Fruit fly (Drosophila melanogaster): ENCODE results near the gene dob.

The dob gene

DNA sequence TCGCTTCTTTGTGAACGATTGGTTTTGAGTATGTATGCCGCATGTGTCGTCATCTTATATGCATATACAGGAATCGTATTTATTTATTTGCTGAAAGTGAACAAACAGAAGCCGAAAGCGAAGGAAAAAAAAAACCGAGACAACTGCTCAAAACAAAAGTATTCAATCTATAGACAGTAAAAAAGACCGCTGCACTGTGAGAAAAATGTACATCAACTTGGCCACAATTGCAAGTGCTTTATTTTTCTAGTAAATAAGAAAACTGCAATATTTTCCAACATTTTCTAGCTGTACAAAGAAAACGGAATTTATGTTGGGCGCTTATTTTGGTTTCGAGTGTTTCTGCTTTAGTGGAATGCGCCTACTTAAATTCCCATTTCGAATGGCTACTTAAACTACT is 39.9 kb upstream of the dob start (continued):
- peak; percentile 47 for TF ChIP-seq net (GFP tag; optimal IDR thresholded peaks at IDR 0.05)
- peak; percentile 51 for TF ChIP-seq CG3919 (GFP tag; optimal IDR thresholded peaks at IDR 0.05)
- TF ChIP-seq Hr38 (GFP tag; optimal IDR thresholded peaks at IDR 0.05), result no peak
- TF ChIP-seq Met (GFP tag; optimal IDR thresholded peaks at IDR 0.05), result peak; percentile 47
- peak; percentile 4 for TF ChIP-seq CG11762 (GFP tag; optimal IDR thresholded peaks at IDR 0.05; ENCODE audit: insufficient read depth)
- TF ChIP-seq cyc (GFP tag; optimal IDR thresholded peaks at IDR 0.05), result peak; percentile 64
- no peak for TF ChIP-seq fd85E (GFP tag; optimal IDR thresholded peaks at IDR 0.05)
- no peak for TF ChIP-seq CG11294 (GFP tag; IDR thresholded peaks at IDR 0.05)
- TF ChIP-seq esn (GFP tag; optimal IDR thresholded peaks at IDR 0.05), result peak; percentile 68
- no peak for TF ChIP-seq CG9139 (GFP tag; optimal IDR thresholded peaks at IDR 0.05)
- TF ChIP-seq Sox102F (GFP tag; optimal IDR thresholded peaks at IDR 0.05), result peak; percentile 42
- TF ChIP-seq vri (GFP tag; optimal IDR thresholded peaks at IDR 0.05), result peak; percentile 46
- no peak for TF ChIP-seq Eip93F (GFP tag; optimal IDR thresholded peaks at IDR 0.05)
- peak; percentile 31 for TF ChIP-seq Hr4 (GFP tag; optimal IDR thresholded peaks at IDR 0.05)
- TF ChIP-seq CG6276 (GFP tag; optimal IDR thresholded peaks at IDR 0.05), result peak; percentile 30
- peak; percentile 37 for TF ChIP-seq CG7368 (GFP tag; optimal IDR thresholded peaks at IDR 0.05)
- TF ChIP-seq CG1621 (tag; optimal IDR thresholded peaks at IDR 0.05), result no peak
- TF ChIP-seq CG10669 (GFP tag; optimal IDR thresholded peaks at IDR 0.05), result peak; percentile 33
- TF ChIP-seq CG10631 (GFP tag; optimal IDR thresholded peaks at IDR 0.05), result peak; percentile 30
- TF ChIP-seq fd59A (GFP tag; optimal IDR thresholded peaks at IDR 0.05), result no peak
- peak; percentile 38 for TF ChIP-seq Lpt (GFP tag; optimal IDR thresholded peaks at IDR 0.05)
- peak; percentile 49 for TF ChIP-seq OdsH (GFP tag; optimal IDR thresholded peaks at IDR 0.05)
- TF ChIP-seq fkh (GFP tag; optimal IDR thresholded peaks at IDR 0.05), result peak; percentile 38
- TF ChIP-seq Blimp-1 (GFP tag; optimal IDR thresholded peaks at IDR 0.05), result peak; percentile 3
- TF ChIP-seq Gug (GFP tag; IDR thresholded peaks at IDR 0.05), result 0 out of 2 replicates have a peak, but pooled peaks have one; percentile 39
- peak; percentile 40 for TF ChIP-seq Eip75B (GFP tag; optimal IDR thresholded peaks at IDR 0.05)
- no peak; the same call in 1 of the 2 replicates for TF ChIP-seq CG15336 (GFP tag; IDR thresholded peaks at IDR 0.05)
- no peak for TF ChIP-seq CG4318 (GFP tag; optimal IDR thresholded peaks at IDR 0.05)
- TF ChIP-seq spab (GFP tag; optimal IDR thresholded peaks at IDR 0.05), result no peak
- peak; percentile 26 for TF ChIP-seq CG6808 (GFP tag; optimal IDR thresholded peaks at IDR 0.05)
- peak; percentile 58 for TF ChIP-seq Smox (GFP tag; optimal IDR thresholded peaks at IDR 0.05)
- peak; percentile 18 for TF ChIP-seq Ets21C (GFP tag; optimal IDR thresholded peaks at IDR 0.05)
- no peak for TF ChIP-seq salr (GFP tag; optimal IDR thresholded peaks at IDR 0.05)
- TF ChIP-seq acj6 (GFP tag; optimal IDR thresholded peaks at IDR 0.05), result peak; percentile 21
- TF ChIP-seq CG8119 (GFP tag; IDR thresholded peaks at IDR 0.05), result 0 out of 3 replicates have a peak, but pooled peaks have one; percentile 38
- peak; percentile 64 for TF ChIP-seq Hr39 (GFP tag; optimal IDR thresholded peaks at IDR 0.05)

DNA sequence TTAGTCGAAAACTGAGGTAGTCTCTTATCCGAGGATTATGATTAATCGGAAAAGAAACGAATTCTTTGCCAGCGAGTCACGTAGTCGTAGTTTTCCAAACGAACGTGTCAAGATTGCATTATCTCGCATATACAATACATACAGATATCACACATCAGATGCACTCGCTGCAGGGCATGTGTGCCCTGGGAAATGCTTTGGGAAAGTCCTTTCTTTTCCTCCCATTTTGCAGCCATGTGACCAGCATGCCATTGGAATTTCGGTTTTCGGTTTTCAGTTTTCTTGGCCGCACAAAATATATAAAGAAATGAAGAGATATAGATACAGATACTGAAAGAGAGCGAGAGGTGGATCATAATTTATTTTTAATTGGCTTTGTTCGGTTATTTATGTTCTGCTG is 38.7 kb upstream of the dob start:
- TF ChIP-seq CG15336 (GFP tag; IDR thresholded peaks at IDR 0.05) (no peak), CG8119 (GFP tag; IDR thresholded peaks at IDR 0.05) (no peak), lz (GFP tag; optimal IDR thresholded peaks at IDR 0.05) (no peak), Gug (GFP tag; IDR thresholded peaks at IDR 0.05) (no peak), Ets96B (tag; optimal IDR thresholded peaks at IDR 0.05) (no peak), cyc (GFP tag; optimal IDR thresholded peaks at IDR 0.05) (no peak), fd85E (GFP tag; optimal IDR thresholded peaks at IDR 0.05) (no peak)

DNA sequence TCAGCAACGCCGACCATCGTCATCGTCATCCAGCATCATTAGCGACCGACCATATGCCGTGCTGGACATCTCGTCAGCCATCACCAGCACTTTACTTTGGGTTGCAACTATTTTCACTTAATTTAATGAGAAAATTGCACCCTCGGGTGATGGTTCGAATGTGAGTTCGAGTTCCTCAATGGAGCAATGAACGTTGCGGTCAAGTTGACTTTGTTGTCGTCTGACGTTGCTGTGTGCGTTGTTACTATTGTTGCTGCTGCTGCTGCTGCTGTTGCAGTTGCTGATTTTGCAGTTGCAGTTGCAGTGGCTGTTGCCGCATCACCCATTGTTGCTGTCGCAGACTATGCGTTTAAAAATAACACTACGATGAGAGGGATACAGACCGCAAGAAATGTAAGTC is 36.9 kb upstream of the dob start:
- TF ChIP-seq Gug (GFP tag; IDR thresholded peaks at IDR 0.05) (no peak), Eip75B (GFP tag; optimal IDR thresholded peaks at IDR 0.05) (no peak), CG6163 (GFP tag; IDR thresholded peaks at IDR 0.05) (0 out of 3 replicates have a peak, but pooled peaks have one; percentile 31), CG3919 (GFP tag; optimal IDR thresholded peaks at IDR 0.05) (peak; percentile 7), dsx (GFP tag; optimal IDR thresholded peaks at IDR 0.05; ENCODE audit: poor library complexity, severe bottlenecking) (peak; percentile 84), dac (GFP tag; optimal IDR thresholded peaks at IDR 0.05) (no peak), net (GFP tag; optimal IDR thresholded peaks at IDR 0.05) (no peak), fd85E (GFP tag; optimal IDR thresholded peaks at IDR 0.05) (no peak), Blimp-1 (GFP tag; optimal IDR thresholded peaks at IDR 0.05) (no peak), Smox (GFP tag; optimal IDR thresholded peaks at IDR 0.05) (no peak), CG31627 (GFP tag; optimal IDR thresholded peaks at IDR 0.05) (no peak), CG10631 (GFP tag; optimal IDR thresholded peaks at IDR 0.05) (no peak)

Data from whole organism, prepupa.